Worm (Caenorhabditis elegans): ENCODE results near the gene dhrs-4.

dhrs-4 gene

DNA sequence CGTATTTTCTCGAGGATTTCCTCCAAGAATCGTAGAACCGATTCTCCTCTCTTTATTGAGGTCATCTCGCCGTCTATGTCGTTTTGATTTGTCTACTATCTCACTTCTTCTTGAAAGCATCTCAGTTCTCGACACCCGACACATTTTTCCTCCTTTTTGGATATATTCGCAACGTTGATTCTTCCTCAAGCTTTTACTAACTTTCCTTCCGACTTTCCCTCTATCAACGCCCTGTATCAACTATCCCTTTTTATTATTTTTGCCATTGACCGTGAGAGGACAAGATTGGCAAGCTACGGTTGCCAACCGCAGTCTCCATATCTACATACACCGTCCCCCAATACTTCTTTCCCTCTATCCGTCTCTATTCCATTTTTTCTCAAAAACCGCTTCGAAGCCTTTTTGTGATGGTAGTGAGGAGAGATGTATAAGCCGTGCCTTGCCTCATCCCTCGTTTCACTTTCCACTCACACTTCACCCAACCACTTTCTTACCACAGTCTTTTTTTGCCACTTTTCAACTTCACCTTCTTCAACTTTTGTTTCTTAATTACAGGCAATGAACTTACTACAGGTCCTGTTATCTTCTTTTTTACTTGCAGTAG, 6.6 kb downstream of the dhrs-4 start, which contains the start of gene T16G1.2:
Gene T16G1.2 (plus strand): TSS at position 554 of the 604 bp plus-strand sequence.
- no peak for TF ChIP-seq K02D7.2 (tag; optimal IDR thresholded peaks at IDR 0.05)
- TF ChIP-seq lim-6 (tag; optimal IDR thresholded peaks at IDR 0.05), result no peak
- TF ChIP-seq nfya-1 (tag; optimal IDR thresholded peaks at IDR 0.05), result no peak
- TF ChIP-seq unc-42 (tag; optimal IDR thresholded peaks at IDR 0.05), result no peak
- TF ChIP-seq hlh-6 (tag; optimal IDR thresholded peaks at IDR 0.05), result no peak
- TF ChIP-seq K09A11.1 (tag; optimal IDR thresholded peaks at IDR 0.05; ENCODE audit: insufficient read depth), result no peak
- no peak for TF ChIP-seq F13H6.1 (tag; optimal IDR thresholded peaks at IDR 0.05)
- no peak for TF ChIP-seq hlh-13 (GFP tag; optimal IDR thresholded peaks at IDR 0.05)
- TF ChIP-seq elt-4 (tag; optimal IDR thresholded peaks at IDR 0.05), result no peak
- no peak for TF ChIP-seq ceh-24 (tag; optimal IDR thresholded peaks at IDR 0.05)
- TF ChIP-seq elt-2 (tag; optimal IDR thresholded peaks at IDR 0.05), result no peak
- TF ChIP-seq sdc-2 (tag; optimal IDR thresholded peaks at IDR 0.05), result no peak
- no peak for TF ChIP-seq ceh-18 (tag; optimal IDR thresholded peaks at IDR 0.05)
- no peak for TF ChIP-seq T23F11.4 (GFP tag; optimal IDR thresholded peaks at IDR 0.05)
- TF ChIP-seq pax-1 (tag; optimal IDR thresholded peaks at IDR 0.05), result no peak
- no peak for TF ChIP-seq npax-4 (tag; optimal IDR thresholded peaks at IDR 0.05)
- TF ChIP-seq mec-3 (tag; optimal IDR thresholded peaks at IDR 0.05; ENCODE audit: borderline replicate concordance), result no peak
- TF ChIP-seq ceh-34 (tag; optimal IDR thresholded peaks at IDR 0.05), result no peak
- no peak for TF ChIP-seq pag-3 (tag; optimal IDR thresholded peaks at IDR 0.05; ENCODE audit: borderline replicate concordance)

DNA sequence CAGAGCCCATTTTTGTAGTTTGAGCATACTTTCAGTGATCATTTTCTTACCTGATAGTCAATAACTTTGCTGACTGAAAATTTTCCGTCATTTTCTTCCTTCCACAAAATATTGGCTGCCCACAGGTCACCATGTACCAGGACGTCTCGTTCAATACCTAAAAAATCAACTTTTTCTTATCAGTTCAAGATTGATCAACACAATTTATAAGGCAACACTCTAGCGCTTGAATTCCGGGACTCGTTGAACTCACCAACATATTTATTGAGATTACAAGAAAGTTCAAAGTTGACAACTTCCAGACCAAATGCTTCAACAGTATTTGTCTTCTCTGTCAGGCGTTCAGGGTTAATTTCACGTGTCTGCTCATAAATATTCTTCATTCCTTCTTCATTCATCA, 11.2 kb downstream of the dhrs-4 start:
- TF ChIP-seq tbx-7 (tag; optimal IDR thresholded peaks at IDR 0.05) (no peak), elt-4 (tag; optimal IDR thresholded peaks at IDR 0.05) (no peak), unc-42 (tag; optimal IDR thresholded peaks at IDR 0.05) (no peak), hlh-8 (tag; optimal IDR thresholded peaks at IDR 0.05) (no peak), pat-9 (tag; optimal IDR thresholded peaks at IDR 0.05) (no peak), pax-1 (tag; optimal IDR thresholded peaks at IDR 0.05) (no peak), dve-1 (tag; optimal IDR thresholded peaks at IDR 0.05) (no peak), hlh-13 (GFP tag; optimal IDR thresholded peaks at IDR 0.05) (no peak), ttx-3 (tag; optimal IDR thresholded peaks at IDR 0.05) (no peak), ceh-14 (tag; optimal IDR thresholded peaks at IDR 0.05) (no peak), ceh-18 (tag; optimal IDR thresholded peaks at IDR 0.05) (no peak), syd-9 (tag; optimal IDR thresholded peaks at IDR 0.05) (no peak), ceh-22 (tag; optimal IDR thresholded peaks at IDR 0.05) (no peak), lim-6 (tag; optimal IDR thresholded peaks at IDR 0.05) (no peak), unc-3 (GFP tag; conservative IDR thresholded peaks at IDR 0.05) (no peak), unc-3 (tag; optimal IDR thresholded peaks at IDR 0.05) (no peak), pqm-1 (tag; optimal IDR thresholded peaks at IDR 0.05) (no peak), T23F11.4 (GFP tag; optimal IDR thresholded peaks at IDR 0.05) (no peak), ceh-19 (GFP tag; optimal IDR thresholded peaks at IDR 0.05) (no peak)

DNA sequence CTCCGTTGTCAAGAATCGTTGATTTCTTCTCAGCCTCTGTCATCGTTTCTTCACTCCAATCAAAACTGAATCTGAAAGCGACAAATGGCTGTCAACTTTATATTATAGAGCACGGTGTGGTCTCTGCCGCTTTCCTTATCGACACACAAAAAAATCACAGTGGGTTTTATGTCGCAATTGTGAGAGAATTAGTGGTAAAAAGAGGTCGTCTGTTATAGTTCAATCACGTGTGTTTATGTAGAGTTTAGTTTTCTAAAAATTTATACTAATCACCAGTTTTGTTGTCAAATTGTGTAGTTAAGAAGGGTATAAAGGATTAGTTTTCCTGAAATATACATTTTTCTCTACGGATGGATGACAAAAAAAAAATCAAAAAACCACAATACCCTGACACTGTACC, 12.6 kb downstream of the dhrs-4 start, which contains the start of gene T16G1.7:
Gene T16G1.7 (minus strand): TSS at position 137 of the 400 bp plus-strand sequence.
- TF ChIP-seq lin-11 (tag; optimal IDR thresholded peaks at IDR 0.05) (no peak), ceh-48 (tag; optimal IDR thresholded peaks at IDR 0.05) (no peak)

DNA sequence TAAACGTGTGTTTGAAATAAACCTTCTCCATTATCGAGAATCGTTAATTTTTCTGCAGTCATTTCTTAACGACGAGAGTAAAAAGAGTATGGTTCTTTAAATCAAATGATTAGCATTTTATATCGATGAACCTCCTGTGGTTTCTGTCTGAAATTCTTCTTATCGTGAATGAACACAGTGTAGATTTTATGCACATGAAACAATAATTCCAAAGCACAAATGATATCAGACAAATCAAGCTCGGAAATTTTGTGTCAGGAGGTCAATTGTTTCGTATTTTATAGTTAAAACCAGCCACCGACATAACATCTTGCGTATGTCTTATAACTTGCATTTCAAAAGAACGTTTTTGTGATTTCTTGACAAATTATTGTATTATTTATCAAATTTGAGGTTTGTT, 14.7 kb downstream of the dhrs-4 start, which contains the start of gene T16G1.6:
Gene T16G1.6 (minus strand): TSS at position 77 of the 400 bp plus-strand sequence.
- TF ChIP-seq ttx-3 (tag; optimal IDR thresholded peaks at IDR 0.05) (no peak), ama-1 (optimal IDR thresholded peaks at IDR 0.05) (no peak), ceh-14 (tag; optimal IDR thresholded peaks at IDR 0.05) (no peak), dve-1 (tag; optimal IDR thresholded peaks at IDR 0.05) (no peak), ceh-24 (tag; optimal IDR thresholded peaks at IDR 0.05) (no peak), ztf-16 (tag; optimal IDR thresholded peaks at IDR 0.05) (no peak), hlh-6 (tag; optimal IDR thresholded peaks at IDR 0.05) (no peak), ahr-1 (tag; optimal IDR thresholded peaks at IDR 0.05) (no peak), ceh-30 (tag; optimal IDR thresholded peaks at IDR 0.05) (no peak), sdc-2 (tag; optimal IDR thresholded peaks at IDR 0.05) (no peak), Y22D7AL.16 (tag; optimal IDR thresholded peaks at IDR 0.05) (no peak), madf-2 (tag; optimal IDR thresholded peaks at IDR 0.05) (no peak), pqm-1 (tag; optimal IDR thresholded peaks at IDR 0.05) (no peak), sox-2 (GFP tag; IDR thresholded peaks at IDR 0.05) (no peak), tbx-7 (tag; optimal IDR thresholded peaks at IDR 0.05) (no peak), che-1 (tag; optimal IDR thresholded peaks at IDR 0.05) (no peak), nhr-232 (tag; optimal IDR thresholded peaks at IDR 0.05) (no peak), ceh-2 (tag; optimal IDR thresholded peaks at IDR 0.05) (no peak), ceh-34 (tag; optimal IDR thresholded peaks at IDR 0.05) (no peak)

Measured in whole organism, late embryonic.